Fruit fly (Drosophila melanogaster) whole organism, embryonic: ENCODE measurements around the gene edin.

Experiments
- Bdp1 ChIP-seq: fragments of 200-800 bp; sonication (Bioruptor generic); optimal IDR thresholded peaks from 3 replicates; lab custom pipeline; 2016; ENCODE audit warnings: missing biosample characterization, missing genetic modification characterization
- Bteb2 ChIP-seq: fragments of 200-800 bp; sonication (Bioruptor generic); optimal IDR thresholded peaks from 2 replicates; lab custom pipeline; 2016; ENCODE audit warnings: missing biosample characterization, missing genetic modification characterization
- CG10979 ChIP-seq: fragments of 200-800 bp; sonication (Bioruptor generic); optimal IDR thresholded peaks from 2 replicates; lab custom pipeline; 2018; ENCODE audit warnings: missing biosample characterization, mild to moderate bottlenecking, missing genetic modification characterization, moderate library complexity
- CG13624 ChIP-seq: fragments of 200-800 bp; sonication (Bioruptor generic); optimal IDR thresholded peaks from 2 replicates; lab custom pipeline; 2016; ENCODE audit warnings: missing biosample characterization, missing genetic modification characterization
- CG13775 ChIP-seq: fragments of 200-800 bp; sonication (Bioruptor generic); optimal IDR thresholded peaks from 3 replicates; lab custom pipeline; 2017; ENCODE audit warnings: missing biosample characterization, mild to moderate bottlenecking, missing genetic modification characterization
- CG14667 ChIP-seq: fragments of 200-800 bp; sonication (Bioruptor generic); IDR thresholded peaks from 2 replicates; pipeline ENCODE4 v1.3.6; 2022; ENCODE audit warnings: missing biosample characterization, missing genetic modification characterization
- CG15514 ChIP-seq: fragments of 200-800 bp; sonication (Bioruptor generic); optimal IDR thresholded peaks from 3 replicates; lab custom pipeline; 2017; ENCODE audit warnings: missing biosample characterization, missing genetic modification characterization, mild to moderate bottlenecking, moderate library complexity, missing genetic modification reagents
- CG1603 ChIP-seq: fragments of 200-800 bp; sonication (Bioruptor generic); optimal IDR thresholded peaks from 2 replicates; lab custom pipeline; 2019; ENCODE audit warnings: missing biosample characterization, mild to moderate bottlenecking, missing genetic modification characterization, moderate library complexity
- CG18476 ChIP-seq: fragments of 200-800 bp; sonication (Bioruptor generic); optimal IDR thresholded peaks from 2 replicates; lab custom pipeline; 2016; ENCODE audit warnings: missing biosample characterization, mild to moderate bottlenecking, missing genetic modification characterization
- CG2712 ChIP-seq: fragments of 200-800 bp; optimal IDR thresholded peaks from 3 replicates; lab custom pipeline; 2019; ENCODE audit warnings: missing biosample characterization, mild to moderate bottlenecking, missing genetic modification characterization, moderate library complexity
- CG2875 ChIP-seq: fragments of 200-800 bp; sonication (Bioruptor generic); optimal IDR thresholded peaks from 2 replicates; lab custom pipeline; 2017; ENCODE audit warnings: missing biosample characterization, mild to moderate bottlenecking, missing genetic modification characterization, missing genetic modification reagents
- CG3726 ChIP-seq: fragments of 200-800 bp; sonication (Bioruptor generic); IDR thresholded peaks from 3 replicates; pipeline ENCODE4, ENCODE4 v1.3.6; 2022; ENCODE audit warnings: missing biosample characterization, missing genetic modification characterization
- CG3838 ChIP-seq: fragments of 200-800 bp; sonication (Bioruptor generic); optimal IDR thresholded peaks from 3 replicates; lab custom pipeline; 2016; ENCODE audit warnings: missing biosample characterization, missing genetic modification characterization
- CG4424 ChIP-seq: fragments of 200-800 bp; sonication (Bioruptor generic); optimal IDR thresholded peaks from 3 replicates; lab custom pipeline; 2016; ENCODE audit warnings: missing biosample characterization, missing genetic modification characterization
- CG4820 ChIP-seq: fragments of 200-800 bp; sonication (Bioruptor generic); optimal IDR thresholded peaks from 3 replicates; lab custom pipeline; 2016; ENCODE audit warnings: missing biosample characterization, missing genetic modification characterization
- CG6272 ChIP-seq: fragments of 200-800 bp; sonication (Bioruptor generic); IDR thresholded peaks from 2 replicates; pipeline ENCODE4 v1.3.6; 2022; ENCODE audit warnings: missing biosample characterization, missing genetic modification characterization
- CG6683 ChIP-seq: fragments of 200-800 bp; sonication (Bioruptor generic); optimal IDR thresholded peaks from 2 replicates; lab custom pipeline; 2017; ENCODE audit warnings: missing biosample characterization, mild to moderate bottlenecking, missing genetic modification characterization, missing genetic modification reagents
- Deaf1 ChIP-seq: fragments of 200-800 bp; optimal IDR thresholded peaks from 3 replicates; lab custom pipeline; 2019; ENCODE audit warnings: missing biosample characterization, mild to moderate bottlenecking, missing genetic modification characterization, moderate library complexity
- Doc2 ChIP-seq: fragments of 200-800 bp; sonication (Bioruptor generic); IDR thresholded peaks from 2 replicates; pipeline ENCODE4 v1.3.6; 2022; ENCODE audit warnings: missing biosample characterization, missing genetic modification characterization
- H2.0 ChIP-seq: fragments of 200-800 bp; sonication (Bioruptor generic); IDR thresholded peaks from 2 replicates; pipeline ENCODE4 v1.3.6; 2022; ENCODE audit warnings: missing biosample characterization, missing genetic modification characterization
- Hr3 ChIP-seq: fragments of 200-800 bp; sonication (Bioruptor generic); optimal IDR thresholded peaks from 3 replicates; lab custom pipeline; 2016; ENCODE audit warnings: missing biosample characterization, missing genetic modification characterization
- Lhr ChIP-seq: fragments of 200-800 bp; sonication (Bioruptor generic); optimal IDR thresholded peaks from 3 replicates; lab custom pipeline; 2017; ENCODE audit warnings: mild to moderate bottlenecking, missing biosample characterization, missing genetic modification reagents, missing genetic modification characterization
- MTF-1 ChIP-seq: fragments of 200-800 bp; sonication (Bioruptor generic); optimal IDR thresholded peaks from 2 replicates; lab custom pipeline; 2018; ENCODE audit warnings: missing biosample characterization, mild to moderate bottlenecking, missing genetic modification characterization, borderline replicate concordance
- Mes4 ChIP-seq: fragments of 200-800 bp; sonication (Bioruptor generic); optimal IDR thresholded peaks from 2 replicates; lab custom pipeline; 2016; ENCODE audit warnings: missing biosample characterization, missing genetic modification characterization
- Myb ChIP-seq: fragments of 200-800 bp; sonication (Bioruptor generic); optimal IDR thresholded peaks from 2 replicates; lab custom pipeline; 2016; ENCODE audit warnings: missing biosample characterization, missing genetic modification characterization
- Oli ChIP-seq: fragments of 200-800 bp; sonication (Bioruptor generic); optimal IDR thresholded peaks from 2 replicates; lab custom pipeline; 2018; ENCODE audit warnings: missing biosample characterization, mild to moderate bottlenecking, missing genetic modification characterization, moderate library complexity
- Optix ChIP-seq: fragments of 200-800 bp; sonication (Bioruptor generic); IDR thresholded peaks from 3 replicates; pipeline ENCODE4 v1.3.6; 2022; ENCODE audit warnings: missing biosample characterization, missing genetic modification characterization
- Spps ChIP-seq: fragments of 200-800 bp; sonication (Bioruptor generic); optimal IDR thresholded peaks from 2 replicates; lab custom pipeline; 2018; ENCODE audit warnings: missing biosample characterization, mild to moderate bottlenecking, missing genetic modification characterization
- Sry-δ ChIP-seq: fragments of 200-800 bp; sonication (Bioruptor generic); optimal IDR thresholded peaks from 2 replicates; lab custom pipeline; 2016; ENCODE audit warnings: missing biosample characterization, missing genetic modification characterization
- Ssrp ChIP-seq: fragments of 200-800 bp; sonication (Bioruptor generic); optimal IDR thresholded peaks from 2 replicates; lab custom pipeline; 2018; ENCODE audit warnings: missing biosample characterization, mild to moderate bottlenecking, missing genetic modification characterization, moderate library complexity
- al ChIP-seq: fragments of 200-800 bp; sonication (Bioruptor generic); IDR thresholded peaks from 2 replicates; pipeline ENCODE4 v1.3.6; 2022; ENCODE audit warnings: missing biosample characterization, missing genetic modification characterization
- aop ChIP-seq: fragments of 200-800 bp; sonication (Bioruptor generic); IDR thresholded peaks from 2 replicates; pipeline ENCODE4 v1.3.6; 2022; ENCODE audit warnings: missing biosample characterization, missing genetic modification characterization
- ap ChIP-seq: fragments of 200-800 bp; sonication (Bioruptor generic); IDR thresholded peaks from 2 replicates; pipeline ENCODE4 v1.3.6; 2022; ENCODE audit warnings: missing biosample characterization, missing genetic modification characterization
- chinmo ChIP-seq: fragments of 200-800 bp; sonication (Bioruptor generic); IDR thresholded peaks from 4 replicates; pipeline ENCODE4 v1.3.6; 2022; ENCODE audit warnings: missing biosample characterization, missing genetic modification characterization; ENCODE audit not compliant: partially characterized antibody
- fd102C ChIP-seq: fragments of 200-800 bp; sonication (Bioruptor generic); optimal IDR thresholded peaks from 2 replicates; lab custom pipeline; 2018; ENCODE audit warnings: missing biosample characterization, mild to moderate bottlenecking, missing genetic modification characterization, moderate library complexity
- fd96Cb ChIP-seq: fragments of 200-800 bp; sonication (Bioruptor generic); optimal IDR thresholded peaks from 2 replicates; lab custom pipeline; 2018; ENCODE audit warnings: missing biosample characterization, mild to moderate bottlenecking, missing genetic modification characterization, moderate library complexity
- gcm2 ChIP-seq: fragments of 200-800 bp; sonication (Bioruptor generic); optimal IDR thresholded peaks from 2 replicates; lab custom pipeline; 2016; ENCODE audit warnings: missing biosample characterization, missing genetic modification characterization
- gem ChIP-seq: fragments of 200-800 bp; sonication (Bioruptor generic); optimal IDR thresholded peaks from 2 replicates; lab custom pipeline; 2019; ENCODE audit warnings: missing biosample characterization, mild to moderate bottlenecking, missing genetic modification characterization, moderate library complexity
- gsb ChIP-seq: fragments of 200-800 bp; sonication (Bioruptor generic); IDR thresholded peaks from 2 replicates; pipeline ENCODE4 v1.3.6; 2022; ENCODE audit warnings: missing biosample characterization, missing genetic modification characterization
- ind ChIP-seq: fragments of 200-800 bp; sonication (Bioruptor generic); optimal IDR thresholded peaks from 3 replicates; lab custom pipeline; 2016; ENCODE audit warnings: missing biosample characterization, missing genetic modification characterization
- mam ChIP-seq: fragments of 200-800 bp; sonication (Bioruptor generic); optimal IDR thresholded peaks from 3 replicates; lab custom pipeline; 2016; ENCODE audit warnings: missing biosample characterization, missing genetic modification characterization
- nau ChIP-seq: fragments of 200-800 bp; sonication (Bioruptor generic); optimal IDR thresholded peaks from 3 replicates; lab custom pipeline; 2017; ENCODE audit warnings: missing biosample characterization, mild to moderate bottlenecking, missing genetic modification characterization, missing genetic modification reagents
- otp ChIP-seq: fragments of 200-800 bp; sonication (Bioruptor generic); IDR thresholded peaks from 3 replicates; pipeline ENCODE4, ENCODE4 v1.3.6; 2022; ENCODE audit warnings: missing biosample characterization, missing genetic modification characterization
- phol ChIP-seq: fragments of 200-800 bp; sonication (Bioruptor generic); optimal IDR thresholded peaks from 3 replicates; lab custom pipeline; 2018; ENCODE audit warnings: missing biosample characterization, mild to moderate bottlenecking, missing genetic modification characterization, moderate library complexity
- pum ChIP-seq: fragments of 200-800 bp; sonication (Bioruptor generic); optimal IDR thresholded peaks from 2 replicates; lab custom pipeline; 2016; ENCODE audit warnings: missing biosample characterization, missing genetic modification characterization
- ranshi ChIP-seq: fragments of 200-800 bp; sonication (Bioruptor generic); IDR thresholded peaks from 2 replicates; pipeline ENCODE4 v1.3.6; 2022; ENCODE audit warnings: missing biosample characterization, missing genetic modification characterization
- sc ChIP-seq, 3 experiments: fragments of >200 bp in 2 of 3; fragments of 200-800 bp in 1 of 3; sonication (Bioruptor generic) in 1 of 3; optimal IDR thresholded peaks; 2 replicates in 2 of 3; 3 replicates in 1 of 3; lab custom pipeline; 2017; ENCODE audit warnings: mild to moderate bottlenecking in 1 of 3, missing biosample characterization in 1 of 3, missing genetic modification characterization in 1 of 3, missing genetic modification reagents in 1 of 3
- sd ChIP-seq: fragments of 200-800 bp; sonication (Bioruptor generic); optimal IDR thresholded peaks from 3 replicates; lab custom pipeline; 2018; ENCODE audit warnings: missing biosample characterization, mild to moderate bottlenecking, missing genetic modification characterization, moderate library complexity
- sens ChIP-seq: fragments of 200-800 bp; sonication (Bioruptor generic); peaks from one replicate; lab custom pipeline; 2016; ENCODE audit warnings: missing biosample characterization, missing genetic modification characterization
- sens-2 ChIP-seq: fragments of 200-800 bp; sonication (Bioruptor generic); IDR thresholded peaks from 2 replicates; pipeline ENCODE4 v1.3.6; 2022; ENCODE audit warnings: missing biosample characterization, missing genetic modification characterization
- tio ChIP-seq: fragments of 200-800 bp; sonication (Bioruptor generic); optimal IDR thresholded peaks from 2 replicates; lab custom pipeline; 2017; ENCODE audit warnings: missing biosample characterization, missing genetic modification characterization, inconsistent platforms
- unpg ChIP-seq: fragments of 200-800 bp; sonication (Bioruptor generic); optimal IDR thresholded peaks from 3 replicates; lab custom pipeline; 2018; ENCODE audit warnings: missing biosample characterization, mild to moderate bottlenecking, missing genetic modification characterization, moderate library complexity

edin gene

DNA sequence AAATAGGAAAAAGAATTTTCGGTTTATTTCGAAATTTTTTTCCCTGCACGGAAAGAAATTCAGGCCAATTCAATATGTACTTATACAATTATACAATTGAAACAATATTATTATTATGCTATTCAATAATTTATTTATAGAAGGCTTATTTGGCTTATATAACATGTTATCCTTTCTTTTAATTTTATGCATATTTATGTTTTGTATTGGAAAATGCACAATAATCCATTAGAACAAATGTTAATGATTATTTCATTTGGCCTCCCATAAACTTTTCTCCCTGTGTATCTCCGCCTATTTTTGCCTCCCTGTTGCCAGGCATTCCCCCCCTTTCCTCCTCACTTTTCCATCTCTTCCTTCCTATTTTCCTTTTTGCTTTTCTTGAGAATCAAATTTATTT lies 46.8 kb upstream of the edin start (continued):
- TF ChIP-seq Optix (GFP tag; lab: Robert Waterston, UW) (no peak), gem (tag; lab: Kevin White, UChicago) (peak; percentile 63), unpg (GFP tag; lab: Kevin White, UChicago) (no peak), Myb (no peak), ind (GFP tag; lab: Kevin White, UChicago) (no peak), phol (tag; lab: Kevin White, UChicago) (peak; percentile 17), al (no peak), aop (GFP tag; lab: Robert Waterston, UW) (no peak), CG4820 (GFP tag; lab: Kevin White, UChicago) (no peak), CG3726 (no peak), otp (no peak), Spps (tag; lab: Kevin White, UChicago) (no peak), CG6272 (GFP tag; lab: Robert Waterston, UW) (no peak), CG10979 (peak; percentile 7), Doc2 (no peak), gcm2 (no peak), gsb (no peak), CG2712 (tag; lab: Kevin White, UChicago) (peak; percentile 44), ap (GFP tag; lab: Robert Waterston, UW) (no peak), CG1603 (tag; lab: Kevin White, UChicago) (no peak), CG13775 (GFP tag; lab: Kevin White, UChicago) (no peak), CG15514 (GFP tag; lab: Kevin White, UChicago) (peak; percentile 18), Bdp1 (GFP tag; lab: Kevin White, UChicago) (no peak), nau (GFP tag; lab: Kevin White, UChicago) (no peak), sd (tag; lab: Kevin White, UChicago) (no peak), CG13624 (GFP tag; lab: Kevin White, UChicago) (no peak), CG6683 (GFP tag; lab: Kevin White, UChicago) (no peak), CG18476 (GFP tag; lab: Kevin White, UChicago) (no peak), pum (GFP tag; lab: Kevin White, UChicago) (no peak), sc (optimal IDR thresholded peaks at IDR 0.05; lab: Kevin White, UChicago) (no peak), sc (GFP tag; optimal IDR thresholded peaks at IDR 0.05; lab: Kevin White, UChicago) (no peak), H2.0 (GFP tag; lab: Robert Waterston, UW) (no peak), mam (GFP tag; lab: Kevin White, UChicago) (no peak), MTF-1 (no peak), sens-2 (no peak), CG3838 (GFP tag; lab: Kevin White, UChicago) (no peak), Sry-δ (no peak), ranshi (GFP tag; lab: Robert Waterston, UW) (no peak), Lhr (no peak), Oli (peak; percentile 16), fd96Cb (tag; lab: Kevin White, UChicago) (no peak), fd102C (no peak), Ssrp (tag; lab: Kevin White, UChicago) (no peak), chinmo (GFP tag; lab: Robert Waterston, UW) (no peak), sens (GFP tag; lab: Kevin White, UChicago) (no peak), Deaf1 (tag; lab: Kevin White, UChicago) (no peak), Bteb2 (GFP tag; lab: Kevin White, UChicago) (no peak), tio (GFP tag; lab: Kevin White, UChicago) (peak; percentile 19), Mes4 (no peak), CG4424 (GFP tag; lab: Kevin White, UChicago) (peak; percentile 17), Hr3 (peak; percentile 14), CG14667 (GFP tag; lab: Robert Waterston, UW) (0 out of 2 replicates have a peak, but pooled peaks have one; percentile 4), CG2875 (GFP tag; lab: Kevin White, UChicago) (no peak)
